Worm (Caenorhabditis elegans) whole organism, midembryonic: ENCODE results near the gene Y51B9A.6.

ENCODE experiments used
- ztf-23 ChIP-seq: fragments of 200-800 bp; sonication (Bioruptor generic); IDR thresholded peaks from 2 replicates; pipeline ENCODE4 v1.3.6; 2022; ENCODE audit warnings: missing genetic modification reagents, missing genetic modification characterization, missing compliant biosample characterization
- ztf-29 ChIP-seq: fragments of 200-800 bp; sonication (Bioruptor generic); IDR thresholded peaks from 2 replicates; pipeline ENCODE4 v1.3.6; 2022; ENCODE audit warnings: missing genetic modification reagents, missing genetic modification characterization, missing compliant biosample characterization

ce11 chrII:9385241-9385640, 17.7 kb downstream of the Y51B9A.6 start, which contains the start of gene C06C3.7:
- TF ChIP-seq ztf-29 (GFP tag; lab: Robert Waterston, UW) (no peak), ztf-23 (GFP tag; lab: Robert Waterston, UW) (no peak)
